Worm (Caenorhabditis elegans) whole organism, midembryonic: ENCODE measurements around the gene srg-17.

Experiments
- T22C8.4 ChIP-seq: fragments of 200-800 bp; sonication (Bioruptor generic); IDR thresholded peaks from 2 replicates; pipeline ENCODE4 v1.3.6; 2022; ENCODE audit warnings: missing genetic modification characterization, missing compliant biosample characterization
- cog-1 ChIP-seq: sonication (generic microtip); optimal IDR thresholded peaks from 2 replicates; lab custom pipeline; 2016; ENCODE audit warnings: missing genetic modification characterization, missing compliant biosample characterization
- flt-1 ChIP-seq: fragments of 200-800 bp; sonication (Bioruptor generic); IDR thresholded peaks from 2 replicates; pipeline ENCODE4 v1.3.6; 2022; ENCODE audit warnings: missing genetic modification characterization, missing compliant biosample characterization
- klf-2 ChIP-seq: fragments of 200-800 bp; sonication (Bioruptor generic); conservative IDR thresholded peaks from 2 replicates; pipeline ENCODE4 v1.3.6; 2022; ENCODE audit warnings: missing genetic modification reagents, missing genetic modification characterization, missing compliant biosample characterization
- med-1 ChIP-seq: sonication (generic microtip); optimal IDR thresholded peaks from 2 replicates; lab custom pipeline; 2017; ENCODE audit warnings: missing genetic modification characterization, mild to moderate bottlenecking, missing compliant biosample characterization, antibody characterized with exemption, missing genetic modification reagents; ENCODE audit not compliant: insufficient read depth
- ref-1 ChIP-seq: fragments of 200-800 bp; sonication (Bioruptor generic); conservative IDR thresholded peaks from 2 replicates; pipeline ENCODE4 v1.3.6; 2022; ENCODE audit warnings: missing genetic modification reagents, missing genetic modification characterization, missing compliant biosample characterization
- tab-1 ChIP-seq: fragments of 200-800 bp; sonication (Bioruptor generic); IDR thresholded peaks from 2 replicates; pipeline ENCODE4 v1.3.6; 2022; ENCODE audit warnings: missing genetic modification characterization, missing compliant biosample characterization
- ztf-23 ChIP-seq: fragments of 200-800 bp; sonication (Bioruptor generic); IDR thresholded peaks from 2 replicates; pipeline ENCODE4 v1.3.6; 2022; ENCODE audit warnings: missing genetic modification reagents, missing genetic modification characterization, missing compliant biosample characterization
- ztf-29 ChIP-seq: fragments of 200-800 bp; sonication (Bioruptor generic); IDR thresholded peaks from 2 replicates; pipeline ENCODE4 v1.3.6; 2022; ENCODE audit warnings: missing genetic modification reagents, missing genetic modification characterization, missing compliant biosample characterization

The srg-17 gene

ce11 chrII:12448241-12448640 is 25.3 kb upstream of the srg-17 start, which contains the start of gene srh-27:
TSS of gene srh-27 (plus strand) at chrII:12448541.
- TF ChIP-seq med-1 (GFP tag; lab: Kevin White, UChicago): no peak
- no peak for TF ChIP-seq ztf-23 (GFP tag; lab: Robert Waterston, UW)
- TF ChIP-seq tab-1 (GFP tag; lab: Robert Waterston, UW): no peak
- TF ChIP-seq ref-1 (GFP tag; lab: Robert Waterston, UW): no peak
- no peak for TF ChIP-seq klf-2 (GFP tag; lab: Robert Waterston, UW)
- TF ChIP-seq T22C8.4 (GFP tag; lab: Robert Waterston, UW): no peak
- no peak for TF ChIP-seq ztf-29
- no peak for TF ChIP-seq cog-1 (tag; lab: Kevin White, UChicago)
- TF ChIP-seq flt-1 (GFP tag; lab: Robert Waterston, UW): no peak

- no peak for TF ChIP-seq flt-1 (GFP tag; lab: Robert Waterston, UW)
- TF ChIP-seq klf-2 (GFP tag; lab: Robert Waterston, UW): no peak
- no peak for TF ChIP-seq tab-1 (GFP tag; lab: Robert Waterston, UW)
- TF ChIP-seq med-1 (GFP tag; lab: Kevin White, UChicago): no peak
- TF ChIP-seq ref-1 (GFP tag; lab: Robert Waterston, UW): no peak
- TF ChIP-seq ztf-29: no peak
- TF ChIP-seq T22C8.4 (GFP tag; lab: Robert Waterston, UW): no peak
- TF ChIP-seq cog-1 (tag; lab: Kevin White, UChicago): no peak
- TF ChIP-seq ztf-23 (GFP tag; lab: Robert Waterston, UW): no peak
Measured at ce11 chrII:12449849-12450248, 23.7 kb upstream of the srg-17 start, which contains the start of gene sre-34. TSS of gene sre-34 (plus strand) at chrII:12450149.

ce11 chrII:12452754-12453352 is 20.7 kb upstream of the srg-17 start, which contains the start of the genes sre-35 and sre-33:
TSS of gene sre-35 (minus strand) at chrII:12452854.
TSS of gene sre-33 (plus strand) at chrII:12453302.
- no peak for TF ChIP-seq med-1 (GFP tag; lab: Kevin White, UChicago)
- no peak for TF ChIP-seq klf-2 (GFP tag; lab: Robert Waterston, UW)
- TF ChIP-seq flt-1 (GFP tag; lab: Robert Waterston, UW): no peak
- no peak for TF ChIP-seq ztf-29
- no peak for TF ChIP-seq ztf-23 (GFP tag; lab: Robert Waterston, UW)
- TF ChIP-seq tab-1 (GFP tag; lab: Robert Waterston, UW): no peak
- TF ChIP-seq cog-1 (tag; lab: Kevin White, UChicago): no peak
- no peak for TF ChIP-seq T22C8.4 (GFP tag; lab: Robert Waterston, UW)
- TF ChIP-seq ref-1 (GFP tag; lab: Robert Waterston, UW): no peak

- TF ChIP-seq tab-1 (GFP tag; lab: Robert Waterston, UW) (0 out of 2 replicates have a peak, but pooled peaks have one; percentile 42), med-1 (GFP tag; lab: Kevin White, UChicago) (no peak)
Measured at ce11 chrII:12456633-12457032, 16.9 kb upstream of the srg-17 start, which contains the start of gene sre-32. TSS of gene sre-32 (minus strand) at chrII:12456733.

ce11 chrII:12457275-12457674 is 16.2 kb upstream of the srg-17 start, which contains the start of gene sre-38:
TSS of gene sre-38 (plus strand) at chrII:12457575.
- TF ChIP-seq ztf-29: no peak
- no peak for TF ChIP-seq klf-2 (GFP tag; lab: Robert Waterston, UW)
- TF ChIP-seq T22C8.4 (GFP tag; lab: Robert Waterston, UW): no peak
- no peak for TF ChIP-seq ref-1 (GFP tag; lab: Robert Waterston, UW)
- no peak for TF ChIP-seq ztf-23 (GFP tag; lab: Robert Waterston, UW)
- no peak for TF ChIP-seq tab-1 (GFP tag; lab: Robert Waterston, UW)
- TF ChIP-seq flt-1 (GFP tag; lab: Robert Waterston, UW): no peak
- TF ChIP-seq med-1 (GFP tag; lab: Kevin White, UChicago): no peak
- TF ChIP-seq cog-1 (tag; lab: Kevin White, UChicago): no peak

- no peak for TF ChIP-seq T22C8.4 (GFP tag; lab: Robert Waterston, UW)
- TF ChIP-seq cog-1 (tag; lab: Kevin White, UChicago): peak; percentile 48
- no peak for TF ChIP-seq ref-1 (GFP tag; lab: Robert Waterston, UW)
- 0 out of 2 replicates have a peak, but pooled peaks have one; percentile 44 for TF ChIP-seq ztf-23 (GFP tag; lab: Robert Waterston, UW)
Measured at ce11 chrII:12459422-12459821, 14.1 kb upstream of the srg-17 start, which contains the start of gene tag-281. TSS of gene tag-281 (plus strand) at chrII:12459761.

- TF ChIP-seq tab-1 (GFP tag; lab: Robert Waterston, UW) (no peak), klf-2 (GFP tag; lab: Robert Waterston, UW) (no peak), ztf-29 (no peak), ref-1 (GFP tag; lab: Robert Waterston, UW) (no peak), cog-1 (tag; lab: Kevin White, UChicago) (no peak), med-1 (GFP tag; lab: Kevin White, UChicago) (no peak), ztf-23 (GFP tag; lab: Robert Waterston, UW) (no peak), flt-1 (GFP tag; lab: Robert Waterston, UW) (no peak), T22C8.4 (GFP tag; lab: Robert Waterston, UW) (no peak)
Measured at ce11 chrII:12460602-12461453, 12.7 kb upstream of the srg-17 start, which contains the start of gene tag-280. TSS of gene tag-280 (plus strand) at chrII:12460652.

ce11 chrII:12462244-12462643 is 11.3 kb upstream of the srg-17 start, which contains the start of gene F15A4.2:
TSS of gene F15A4.2 (plus strand) at chrII:12462544.
- TF ChIP-seq klf-2 (GFP tag; lab: Robert Waterston, UW) (no peak), T22C8.4 (GFP tag; lab: Robert Waterston, UW) (no peak; the same call in 1 of the 2 replicates), cog-1 (tag; lab: Kevin White, UChicago) (no peak), med-1 (GFP tag; lab: Kevin White, UChicago) (no peak), ref-1 (GFP tag; lab: Robert Waterston, UW) (no peak), ztf-29 (no peak), ztf-23 (GFP tag; lab: Robert Waterston, UW) (no peak), flt-1 (GFP tag; lab: Robert Waterston, UW) (no peak), tab-1 (GFP tag; lab: Robert Waterston, UW) (no peak)
